Fruit fly (Drosophila melanogaster): Measurements from ENCODE around the gene CG9663.

dm6 chr2L:3323319-3324287 lies 20.7 kb upstream of the CG9663 start, which contains the start of gene CG33281:
- no peak for TF ChIP-seq Sox102F (GFP tag; optimal IDR thresholded peaks at IDR 0.05)
- no peak for TF ChIP-seq E2f1 (GFP tag; IDR thresholded peaks at IDR 0.05)
- no peak for TF ChIP-seq tgo (GFP tag; IDR thresholded peaks at IDR 0.05)
